Worm (Caenorhabditis elegans) whole organism, late embryonic: ENCODE data around the gene T14G11.1.

ENCODE experiments used
- fkh-10 ChIP-seq: fragments of 150-350 bp; optimal IDR thresholded peaks from 2 replicates; lab custom pipeline; 2014; ENCODE audit warnings: missing biosample characterization, missing genetic modification reagents, missing genetic modification characterization
- nhr-11 ChIP-seq: fragments of 150-350 bp; optimal IDR thresholded peaks from 2 replicates; lab custom pipeline; 2014; ENCODE audit warnings: missing biosample characterization, missing genetic modification characterization
- unc-86 ChIP-seq: sonication (generic microtip); optimal IDR thresholded peaks from 2 replicates; lab custom pipeline; 2016; ENCODE audit warnings: missing genetic modification characterization, missing compliant biosample characterization

DNA sequence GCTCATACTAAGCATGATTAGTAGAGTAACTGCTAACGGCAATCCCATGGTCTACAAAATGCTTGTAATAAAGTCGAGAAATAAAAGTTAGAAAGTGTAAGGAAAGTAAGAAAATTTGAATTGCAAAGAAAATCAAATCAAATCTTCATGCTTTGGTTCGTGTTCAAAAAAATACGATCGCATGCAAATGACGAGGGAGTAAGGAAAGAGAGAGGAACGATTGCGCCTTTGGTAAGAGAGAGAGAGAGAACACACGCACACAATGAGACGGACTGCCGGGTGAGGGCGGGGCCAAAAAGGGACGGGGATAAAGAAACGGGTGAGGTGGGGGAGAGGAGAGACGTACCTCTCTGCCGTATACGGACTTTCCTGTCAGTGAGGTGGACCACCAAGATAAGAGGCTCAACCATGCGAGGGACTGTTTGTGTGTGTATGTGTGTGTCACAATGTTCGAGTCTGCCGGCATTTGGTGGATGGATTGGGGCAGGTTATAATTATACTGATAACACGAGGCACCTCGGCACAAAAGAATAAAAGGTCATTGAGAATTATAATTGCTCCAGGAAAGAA lies 17.1 kb downstream of the T14G11.1 start, which contains the start of gene igcm-3:
- no peak for TF ChIP-seq unc-86 (tag; lab: Kevin White, UChicago)
- TF ChIP-seq nhr-11: no peak
- TF ChIP-seq fkh-10 (GFP tag; lab: Kevin White, UChicago): no peak
